Worm (Caenorhabditis elegans) whole organism, L1 larva: ENCODE measurements around the gene K05F1.8.
A peak's percentile ranks its signal among the peaks of the same experiment; 100 is the strongest.

Source experiments
- C04F5.9 ChIP-seq: sonication (generic microtip); optimal IDR thresholded peaks from 2 replicates; lab custom pipeline; 2016; ENCODE audit warnings: missing genetic modification characterization, missing compliant biosample characterization
- C16A3.4 ChIP-seq: fragments of 150-350 bp; optimal IDR thresholded peaks from 2 replicates; lab custom pipeline; 2014; ENCODE audit warnings: missing biosample characterization, missing genetic modification characterization
- C34B4.2 ChIP-seq: sonication (generic microtip); optimal IDR thresholded peaks from 2 replicates; lab custom pipeline; 2017; ENCODE audit warnings: mild to moderate bottlenecking, missing genetic modification characterization, missing compliant biosample characterization
- F16B12.6 ChIP-seq: fragments of 150-350 bp; optimal IDR thresholded peaks from 2 replicates; lab custom pipeline; 2014; ENCODE audit warnings: missing biosample characterization, missing genetic modification characterization
- Y116A8C.19 ChIP-seq: sonication (generic microtip); optimal IDR thresholded peaks from 2 replicates; lab custom pipeline; 2016; ENCODE audit warnings: missing compliant biosample characterization, missing genetic modification characterization, borderline replicate concordance
- aha-1 ChIP-seq: fragments of 150-350 bp; optimal IDR thresholded peaks from 2 replicates; lab custom pipeline; 2014; ENCODE audit warnings: missing biosample characterization, missing genetic modification characterization
- ceh-63 ChIP-seq: fragments of 200-800 bp; sonication (Bioruptor generic); optimal IDR thresholded peaks from 2 replicates; lab custom pipeline; 2018; ENCODE audit warnings: mild to moderate bottlenecking, missing genetic modification characterization, missing compliant biosample characterization
- ceh-88 ChIP-seq: fragments of 200-800 bp; sonication (Bioruptor generic); IDR thresholded peaks from 2 replicates; pipeline ENCODE4 v1.3.6; 2022; ENCODE audit warnings: missing genetic modification characterization, missing compliant biosample characterization
- ceh-90 ChIP-seq: sonication (generic microtip); optimal IDR thresholded peaks from 2 replicates; lab custom pipeline; 2016; ENCODE audit warnings: missing genetic modification characterization, missing compliant biosample characterization
- dpl-1 ChIP-seq, 3 experiments: fragments of 150-350 bp in 2 of 3; sonication (generic microtip) in 1 of 3; optimal IDR thresholded peaks; 2 replicates each; lab custom pipeline; 2014 to 2017; ENCODE audit warnings: missing biosample characterization in 3 of 3, missing genetic modification characterization in 3 of 3, missing genetic modification reagents in 3 of 3
- dsc-1 ChIP-seq: sonication (generic microtip); optimal IDR thresholded peaks from 2 replicates; lab custom pipeline; 2016; ENCODE audit warnings: mild to moderate bottlenecking, missing genetic modification characterization, missing compliant biosample characterization
- efl-3 ChIP-seq: fragments of 200-800 bp; sonication (Bioruptor generic); optimal IDR thresholded peaks from 2 replicates; lab custom pipeline; 2018; ENCODE audit warnings: mild to moderate bottlenecking, missing genetic modification characterization, missing compliant biosample characterization
- elt-2 ChIP-seq: sonication (generic microtip); optimal IDR thresholded peaks from 2 replicates; lab custom pipeline; 2016; ENCODE audit warnings: missing genetic modification characterization, mild to moderate bottlenecking, inconsistent platforms, missing compliant biosample characterization, missing genetic modification reagents
- elt-3 ChIP-seq, 6 experiments: fragments of 150-350 bp in 1 of 6; sonication (generic microtip); optimal IDR thresholded peaks; 2 replicates each; lab custom pipeline; 2017 to 2018; ENCODE audit warnings: missing biosample characterization in 6 of 6, missing genetic modification characterization in 6 of 6, inconsistent platforms in 1 of 6
- ets-5 ChIP-seq: fragments of 200-800 bp; sonication (Bioruptor generic); IDR thresholded peaks from 2 replicates; pipeline ENCODE4 v1.3.6; 2022; ENCODE audit warnings: missing genetic modification characterization, missing compliant biosample characterization
- fkh-10 ChIP-seq: sonication (generic microtip); optimal IDR thresholded peaks from 2 replicates; lab custom pipeline; 2017; ENCODE audit warnings: missing biosample characterization, missing genetic modification reagents, missing genetic modification characterization
- fkh-4 ChIP-seq: sonication (generic microtip); optimal IDR thresholded peaks from 2 replicates; lab custom pipeline; 2016; ENCODE audit warnings: missing compliant biosample characterization, missing genetic modification characterization, borderline replicate concordance
- fkh-8 ChIP-seq: sonication (generic microtip); optimal IDR thresholded peaks from 2 replicates; lab custom pipeline; 2016; ENCODE audit warnings: mild to moderate bottlenecking, missing genetic modification characterization, missing compliant biosample characterization
- fos-1 ChIP-seq: fragments of 150-350 bp; optimal IDR thresholded peaks from 2 replicates; lab custom pipeline; 2014; ENCODE audit warnings: missing biosample characterization, missing genetic modification characterization
- hlh-4 ChIP-seq: sonication (generic microtip); optimal IDR thresholded peaks from 2 replicates; lab custom pipeline; 2016; ENCODE audit warnings: mild to moderate bottlenecking, missing genetic modification characterization, missing compliant biosample characterization
- hpl-2 ChIP-seq: fragments of 150-350 bp; optimal IDR thresholded peaks from 2 replicates; lab custom pipeline; 2014; ENCODE audit warnings: missing biosample characterization, missing genetic modification reagents, missing genetic modification characterization
- irx-1 ChIP-seq: sonication (generic microtip); optimal IDR thresholded peaks from 2 replicates; lab custom pipeline; 2016; ENCODE audit warnings: missing genetic modification characterization, missing compliant biosample characterization
- lin-14 ChIP-seq: fragments of 200-800 bp; sonication (Bioruptor generic); optimal IDR thresholded peaks from 2 replicates; lab custom pipeline; 2018; ENCODE audit warnings: mild to moderate bottlenecking, missing genetic modification characterization, moderate library complexity, missing compliant biosample characterization
- lin-15B ChIP-seq: fragments of 150-350 bp; sonication (generic microtip); optimal IDR thresholded peaks from 3 replicates; lab custom pipeline; 2014; ENCODE audit warnings: missing biosample characterization, missing genetic modification characterization
- lin-35 ChIP-seq, 2 experiments: fragments of 150-350 bp; optimal IDR thresholded peaks; 2 replicates each; lab custom pipeline; 2014; ENCODE audit warnings: missing biosample characterization in 2 of 2, missing genetic modification characterization in 2 of 2, missing genetic modification reagents in 2 of 2
- lin-39 ChIP-seq: fragments of 150-350 bp; optimal IDR thresholded peaks from 2 replicates; lab custom pipeline; 2014; ENCODE audit warnings: missing biosample characterization, missing genetic modification reagents, missing genetic modification characterization
- lir-3 ChIP-seq: sonication (generic microtip); optimal IDR thresholded peaks from 2 replicates; lab custom pipeline; 2016; ENCODE audit warnings: mild to moderate bottlenecking, missing genetic modification characterization, moderate library complexity, missing compliant biosample characterization; ENCODE audit not compliant: poor library complexity
- lsy-2 ChIP-seq, 2 experiments: fragments of 150-350 bp; optimal IDR thresholded peaks; 2 replicates each; lab custom pipeline; 2014; ENCODE audit warnings: missing biosample characterization in 2 of 2, missing genetic modification characterization in 2 of 2
- mab-9 ChIP-seq: fragments of 200-800 bp; sonication (Bioruptor generic); IDR thresholded peaks from 2 replicates; pipeline ENCODE4 v1.3.6; 2022; ENCODE audit warnings: missing genetic modification reagents, missing genetic modification characterization, missing compliant biosample characterization
- mep-1 ChIP-seq: fragments of 150-350 bp; optimal IDR thresholded peaks from 2 replicates; lab custom pipeline; 2014; ENCODE audit warnings: missing biosample characterization, missing genetic modification characterization
- nhr-12 ChIP-seq: sonication (generic microtip); optimal IDR thresholded peaks from 2 replicates; lab custom pipeline; 2017; ENCODE audit warnings: missing biosample characterization, missing genetic modification characterization
- nhr-19 ChIP-seq: fragments of 200-800 bp; sonication (Bioruptor generic); conservative IDR thresholded peaks from 2 replicates; pipeline ENCODE4 v1.3.6; 2022; ENCODE audit warnings: missing genetic modification characterization, missing compliant biosample characterization
- nhr-20 ChIP-seq: sonication (generic microtip); optimal IDR thresholded peaks from 2 replicates; lab custom pipeline; 2016; ENCODE audit warnings: mild to moderate bottlenecking, missing genetic modification characterization, missing compliant biosample characterization
- nhr-237 ChIP-seq: fragments of 150-350 bp; optimal IDR thresholded peaks from 2 replicates; lab custom pipeline; 2014; ENCODE audit warnings: missing biosample characterization, missing genetic modification characterization
- nhr-28 ChIP-seq: fragments of 150-350 bp; optimal IDR thresholded peaks from 2 replicates; lab custom pipeline; 2014; ENCODE audit warnings: missing biosample characterization, missing genetic modification characterization
- nhr-71 ChIP-seq: sonication (generic microtip); optimal IDR thresholded peaks from 2 replicates; lab custom pipeline; 2016; ENCODE audit warnings: mild to moderate bottlenecking, missing genetic modification characterization, moderate library complexity, missing compliant biosample characterization
- nhr-77 ChIP-seq: fragments of 150-350 bp; optimal IDR thresholded peaks from 2 replicates; lab custom pipeline; 2014; ENCODE audit warnings: missing biosample characterization, missing genetic modification characterization
- nhr-84 ChIP-seq: sonication (generic microtip); optimal IDR thresholded peaks from 2 replicates; lab custom pipeline; 2017; ENCODE audit warnings: missing biosample characterization, missing genetic modification characterization
- pax-3 ChIP-seq: fragments of 200-800 bp; sonication (Bioruptor generic); optimal IDR thresholded peaks from 2 replicates; lab custom pipeline; 2018; ENCODE audit warnings: mild to moderate bottlenecking, missing genetic modification characterization, moderate library complexity, missing compliant biosample characterization
- pqm-1 ChIP-seq: sonication (generic microtip); optimal IDR thresholded peaks from 3 replicates; lab custom pipeline; 2017; ENCODE audit warnings: missing biosample characterization, missing genetic modification characterization
- snu-23 ChIP-seq: sonication (generic microtip); optimal IDR thresholded peaks from 2 replicates; lab custom pipeline; 2016; ENCODE audit warnings: missing genetic modification characterization, missing compliant biosample characterization
- sox-4 ChIP-seq: sonication (generic microtip); optimal IDR thresholded peaks from 2 replicates; lab custom pipeline; 2016; ENCODE audit warnings: missing genetic modification characterization, missing compliant biosample characterization
- sptf-1 ChIP-seq: fragments of 150-350 bp; optimal IDR thresholded peaks from 2 replicates; lab custom pipeline; 2014; ENCODE audit warnings: missing biosample characterization, missing genetic modification characterization
- swsn-7 ChIP-seq: sonication (generic microtip); optimal IDR thresholded peaks from 2 replicates; lab custom pipeline; 2016; ENCODE audit warnings: missing genetic modification characterization, missing compliant biosample characterization
- unc-130 ChIP-seq: fragments of 150-350 bp; optimal IDR thresholded peaks from 2 replicates; lab custom pipeline; 2017; ENCODE audit warnings: missing biosample characterization, missing genetic modification characterization, inconsistent platforms
- unc-30 ChIP-seq: sonication (generic microtip); optimal IDR thresholded peaks from 2 replicates; lab custom pipeline; 2017; ENCODE audit warnings: missing biosample characterization, missing genetic modification characterization
- unc-62 ChIP-seq: fragments of 150-350 bp; optimal IDR thresholded peaks from 2 replicates; lab custom pipeline; 2014; ENCODE audit warnings: missing biosample characterization, missing genetic modification reagents, missing genetic modification characterization
- unc-86 ChIP-seq: sonication (generic microtip); optimal IDR thresholded peaks from 2 replicates; lab custom pipeline; 2016; ENCODE audit warnings: missing genetic modification characterization, missing compliant biosample characterization
- unc-98 ChIP-seq: fragments of 200-800 bp; sonication (Bioruptor generic); IDR thresholded peaks from 2 replicates; pipeline ENCODE4 v1.3.6; 2022; ENCODE audit warnings: missing genetic modification characterization, missing compliant biosample characterization
- vab-15 ChIP-seq: sonication (generic microtip); optimal IDR thresholded peaks from 2 replicates; lab custom pipeline; 2017; ENCODE audit warnings: missing genotype, mild to moderate bottlenecking, missing genetic modification characterization, missing compliant biosample characterization
- xbp-1 ChIP-seq: sonication (generic microtip); optimal IDR thresholded peaks from 2 replicates; lab custom pipeline; 2016; ENCODE audit warnings: missing genetic modification characterization, missing compliant biosample characterization
- zip-4 ChIP-seq: fragments of 200-800 bp; sonication (Bioruptor generic); optimal IDR thresholded peaks from 2 replicates; lab custom pipeline; 2018; ENCODE audit warnings: mild to moderate bottlenecking, missing genetic modification characterization, moderate library complexity, missing compliant biosample characterization
- ztf-4 ChIP-seq: fragments of 150-350 bp; optimal IDR thresholded peaks from 2 replicates; lab custom pipeline; 2014; ENCODE audit warnings: missing biosample characterization, missing genetic modification characterization

The K05F1.8 gene

DNA sequence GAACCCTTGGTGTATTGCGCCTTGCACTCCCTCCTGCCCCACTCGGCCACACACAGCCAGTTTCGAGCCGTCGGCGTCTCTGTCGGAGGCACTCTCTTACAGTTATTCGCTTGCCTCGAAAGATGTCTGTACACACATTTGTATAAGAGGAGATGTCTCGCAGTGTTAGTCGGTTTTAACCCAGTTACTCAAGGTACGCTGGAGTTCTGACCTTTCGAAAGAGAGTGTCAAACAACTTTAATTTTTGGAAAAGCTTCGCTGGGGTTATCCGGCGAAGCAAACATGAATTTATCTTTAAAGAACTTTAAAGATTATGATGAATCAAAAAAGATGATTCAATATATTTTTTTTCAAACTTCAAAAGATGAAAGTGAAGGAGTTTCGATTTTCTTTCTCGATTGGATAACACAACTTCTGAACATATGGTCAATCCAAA lies 45.3 kb upstream of the K05F1.8 start (continued):
- TF ChIP-seq C16A3.4 (tag; lab: Kevin White, UChicago) = peak; percentile 99
- TF ChIP-seq nhr-20 (tag; lab: Kevin White, UChicago) = peak; percentile 100
- peak; percentile 100 for TF ChIP-seq irx-1
- peak; percentile 84; the same call in 1 of the 2 replicates for TF ChIP-seq ets-5 (GFP tag; lab: Robert Waterston, UW)
- TF ChIP-seq hlh-4 (tag; lab: Kevin White, UChicago) = peak; percentile 79
- no peak for TF ChIP-seq sptf-1 (tag; lab: Kevin White, UChicago)
- peak; percentile 96 for TF ChIP-seq ceh-63 (GFP tag; lab: Kevin White, UChicago)
- TF ChIP-seq unc-98 (GFP tag; lab: Robert Waterston, UW) = peak; percentile 94
- peak; percentile 48 for TF ChIP-seq Y116A8C.19 (tag; lab: Kevin White, UChicago)
- TF ChIP-seq elt-3 (tag; optimal IDR thresholded peaks at IDR 0.05; lab: Kevin White, UChicago) = peak in 5 of 6 experiments; percentile 91 to 99 (median 95)
- TF ChIP-seq lin-39 (tag; lab: Kevin White, UChicago) = peak; percentile 99
- peak; percentile 72 for TF ChIP-seq ceh-90 (tag; lab: Kevin White, UChicago)
- TF ChIP-seq efl-3 (GFP tag; lab: Kevin White, UChicago) = peak; percentile 90
- TF ChIP-seq snu-23 (GFP tag; lab: Kevin White, UChicago) = peak; percentile 100
- TF ChIP-seq hpl-2 (GFP tag; lab: Kevin White, UChicago) = peak; percentile 99
- TF ChIP-seq fkh-4 = peak; percentile 94
- peak; percentile 99 for TF ChIP-seq nhr-77
- TF ChIP-seq swsn-7 (tag; lab: Kevin White, UChicago) = peak; percentile 100
- peak; percentile 99 for TF ChIP-seq xbp-1 (tag; lab: Kevin White, UChicago)
- peak; percentile 96 to 97 for TF ChIP-seq lsy-2 (tag; optimal IDR thresholded peaks at IDR 0.05; lab: Kevin White, UChicago)
- TF ChIP-seq F16B12.6 (tag; lab: Kevin White, UChicago) = peak; percentile 75
- peak; percentile 99 for TF ChIP-seq pax-3 (tag; lab: Kevin White, UChicago)
- TF ChIP-seq aha-1 (tag; lab: Kevin White, UChicago) = peak; percentile 89
- TF ChIP-seq unc-62 = no peak
- peak; percentile 80 for TF ChIP-seq nhr-12 (tag; lab: Kevin White, UChicago)
- peak; percentile 96 for TF ChIP-seq lir-3 (tag; lab: Kevin White, UChicago)
- peak; percentile 82 to 84 (median 82) for TF ChIP-seq dpl-1 (GFP tag; optimal IDR thresholded peaks at IDR 0.05; lab: Kevin White, UChicago)
- TF ChIP-seq vab-15 (tag; lab: Kevin White, UChicago) = peak; percentile 93
- peak; percentile 99 for TF ChIP-seq fkh-10 (GFP tag; lab: Kevin White, UChicago)
- TF ChIP-seq ceh-88 (GFP tag; lab: Robert Waterston, UW) = peak; percentile 99
- TF ChIP-seq sox-4 (tag; lab: Kevin White, UChicago) = peak; percentile 99
- peak; percentile 99 for TF ChIP-seq nhr-19
- peak; percentile 77 for TF ChIP-seq nhr-28 (tag; lab: Kevin White, UChicago)
- peak; percentile 98 for TF ChIP-seq fos-1 (tag; lab: Kevin White, UChicago)
- peak; percentile 98 for TF ChIP-seq nhr-237 (tag; lab: Kevin White, UChicago)
- TF ChIP-seq dsc-1 (tag; lab: Kevin White, UChicago) = peak; percentile 100
- TF ChIP-seq zip-4 (GFP tag; lab: Kevin White, UChicago) = peak; percentile 95
- TF ChIP-seq fkh-8 (tag; lab: Kevin White, UChicago) = peak; percentile 100
- TF ChIP-seq C04F5.9 (tag; lab: Kevin White, UChicago) = peak; percentile 98
- peak; percentile 85 for TF ChIP-seq nhr-84 (tag; lab: Kevin White, UChicago)
- peak; percentile 98 for TF ChIP-seq unc-130 (tag; lab: Kevin White, UChicago)
- TF ChIP-seq mab-9 = peak; percentile 99
- peak; percentile 99 for TF ChIP-seq unc-86 (tag; lab: Kevin White, UChicago)
- peak; percentile 82 for TF ChIP-seq unc-30 (tag; lab: Kevin White, UChicago)
- TF ChIP-seq pqm-1 = peak; percentile 76
- peak; percentile 99 for TF ChIP-seq lin-14 (GFP tag; lab: Kevin White, UChicago)
- peak; percentile 99 for TF ChIP-seq mep-1
- TF ChIP-seq C34B4.2 (tag; lab: Kevin White, UChicago) = peak; percentile 81
- peak; percentile 74 for TF ChIP-seq lin-15B
- peak; percentile 100 for TF ChIP-seq nhr-71 (tag; lab: Kevin White, UChicago)
- TF ChIP-seq lin-35 (GFP tag; optimal IDR thresholded peaks at IDR 0.05; lab: Kevin White, UChicago) = peak; percentile 89 to 95
- TF ChIP-seq ztf-4 (tag; lab: Kevin White, UChicago) = peak; percentile 98
- TF ChIP-seq elt-2 (tag; lab: Kevin White, UChicago) = peak; percentile 100
